Fruit fly (Drosophila melanogaster) whole organism, embryonic: ENCODE data around the gene CG8128.

Experiments used
- Adf1 ChIP-seq: fragments of 200-800 bp; sonication (Bioruptor generic); IDR thresholded peaks from 2 replicates; pipeline ENCODE4 v1.3.6; 2022; ENCODE audit warnings: missing biosample characterization, missing genetic modification characterization
- Awh ChIP-seq: fragments of 200-800 bp; sonication (Bioruptor generic); IDR thresholded peaks from 2 replicates; pipeline ENCODE4, ENCODE4 v1.3.6; 2022; ENCODE audit warnings: missing biosample characterization, missing genetic modification characterization
- B-H1 ChIP-seq: fragments of 200-800 bp; sonication (Bioruptor generic); IDR thresholded peaks from 3 replicates; pipeline ENCODE4 v1.3.6; 2022; ENCODE audit warnings: missing biosample characterization, missing genetic modification characterization
- CG10209 ChIP-seq: fragments of 200-800 bp; sonication (Bioruptor generic); optimal IDR thresholded peaks from 3 replicates; lab custom pipeline; 2017; ENCODE audit warnings: missing biosample characterization, mild to moderate bottlenecking, missing genetic modification characterization, missing genetic modification reagents
- CG10366 ChIP-seq: fragments of 200-800 bp; sonication (Bioruptor generic); IDR thresholded peaks from 2 replicates; pipeline ENCODE4 v1.3.6; 2022; ENCODE audit warnings: missing biosample characterization, missing genetic modification characterization
- CG10959 ChIP-seq: fragments of 200-800 bp; sonication (Bioruptor generic); IDR thresholded peaks from 2 replicates; pipeline ENCODE4 v1.3.6; 2022; ENCODE audit warnings: missing biosample characterization, missing genetic modification characterization
- CG14710 ChIP-seq: fragments of 200-800 bp; sonication (Bioruptor generic); optimal IDR thresholded peaks from 3 replicates; lab custom pipeline; 2019; ENCODE audit warnings: missing biosample characterization, mild to moderate bottlenecking, missing genetic modification characterization, moderate library complexity
- CG14965 ChIP-seq: fragments of 200-800 bp; sonication (Bioruptor generic); optimal IDR thresholded peaks from 2 replicates; lab custom pipeline; 2016; ENCODE audit warnings: missing biosample characterization, missing genetic modification characterization, borderline replicate concordance
- CG16779 ChIP-seq: fragments of 200-800 bp; sonication (Bioruptor generic); IDR thresholded peaks from 2 replicates; pipeline ENCODE4 v1.3.6; 2022; ENCODE audit warnings: missing biosample characterization, missing genetic modification characterization
- CG16813 ChIP-seq: fragments of 200-800 bp; sonication (Bioruptor generic); IDR thresholded peaks from 3 replicates; pipeline ENCODE4 v1.3.6; 2022; ENCODE audit warnings: missing biosample characterization, missing genetic modification characterization; ENCODE audit not compliant: partially characterized antibody
- CG17359 ChIP-seq: fragments of 200-800 bp; sonication (Bioruptor generic); optimal IDR thresholded peaks from 3 replicates; lab custom pipeline; 2018; ENCODE audit warnings: missing biosample characterization, mild to moderate bottlenecking, missing genetic modification characterization, moderate library complexity
- CG18476 ChIP-seq: fragments of 200-800 bp; sonication (Bioruptor generic); optimal IDR thresholded peaks from 2 replicates; lab custom pipeline; 2016; ENCODE audit warnings: missing biosample characterization, mild to moderate bottlenecking, missing genetic modification characterization
- CG3407 ChIP-seq: fragments of 200-800 bp; sonication (Bioruptor generic); optimal IDR thresholded peaks from 2 replicates; lab custom pipeline; 2018; ENCODE audit warnings: missing biosample characterization, mild to moderate bottlenecking, missing genetic modification characterization
- CG6254 ChIP-seq: fragments of 200-800 bp; sonication (Bioruptor generic); optimal IDR thresholded peaks from 3 replicates; lab custom pipeline; 2017; ENCODE audit warnings: mild to moderate bottlenecking, missing biosample characterization, missing genetic modification reagents, missing genetic modification characterization
- CG7745 ChIP-seq: fragments of 200-800 bp; sonication (Bioruptor generic); optimal IDR thresholded peaks from 2 replicates; lab custom pipeline; 2018; ENCODE audit warnings: missing biosample characterization, mild to moderate bottlenecking, missing genetic modification characterization, moderate library complexity
- CG7987 ChIP-seq: fragments of 200-800 bp; sonication (Bioruptor generic); optimal IDR thresholded peaks from 2 replicates; lab custom pipeline; 2018; ENCODE audit warnings: missing biosample characterization, mild to moderate bottlenecking, missing genetic modification characterization, moderate library complexity
- CG8765 ChIP-seq: fragments of 200-800 bp; sonication (Bioruptor generic); IDR thresholded peaks from 2 replicates; pipeline ENCODE4 v1.3.6; 2022; ENCODE audit warnings: missing biosample characterization, missing genetic modification characterization
- Drgx ChIP-seq: fragments of 200-800 bp; sonication (Bioruptor generic); IDR thresholded peaks from 2 replicates; pipeline ENCODE4 v1.3.6; 2022; ENCODE audit warnings: missing biosample characterization, missing genetic modification characterization
- E2f1 ChIP-seq: fragments of 200-800 bp; sonication (Bioruptor generic); IDR thresholded peaks from 2 replicates; pipeline ENCODE4 v1.3.6; 2022; ENCODE audit warnings: missing biosample characterization, missing genetic modification characterization
- Hand ChIP-seq: fragments of 200-800 bp; sonication (Bioruptor generic); optimal IDR thresholded peaks from 2 replicates; lab custom pipeline; 2017; ENCODE audit warnings: mild to moderate bottlenecking, missing biosample characterization, missing genetic modification reagents, missing genetic modification characterization
- Jarid2 ChIP-seq: fragments of 200-800 bp; sonication (Bioruptor generic); optimal IDR thresholded peaks from 3 replicates; lab custom pipeline; 2017; ENCODE audit warnings: mild to moderate bottlenecking, missing biosample characterization, missing genetic modification reagents, missing genetic modification characterization
- Mes4 ChIP-seq: fragments of 200-800 bp; sonication (Bioruptor generic); optimal IDR thresholded peaks from 2 replicates; lab custom pipeline; 2016; ENCODE audit warnings: missing biosample characterization, missing genetic modification characterization
- Myb ChIP-seq: fragments of 200-800 bp; sonication (Bioruptor generic); optimal IDR thresholded peaks from 2 replicates; lab custom pipeline; 2016; ENCODE audit warnings: missing biosample characterization, missing genetic modification characterization
- Scr ChIP-seq: fragments of 200-800 bp; sonication (Bioruptor generic); IDR thresholded peaks from 2 replicates; pipeline ENCODE4 v1.3.6; 2022; ENCODE audit warnings: missing biosample characterization, missing genetic modification characterization; ENCODE audit not compliant: partially characterized antibody
- TFAM ChIP-seq: fragments of 200-800 bp; sonication (Bioruptor generic); optimal IDR thresholded peaks from 2 replicates; lab custom pipeline; 2017; ENCODE audit warnings: missing biosample characterization, missing genetic modification characterization, inconsistent platforms
- Taf1 ChIP-seq: fragments of 200-800 bp; sonication (Bioruptor generic); IDR thresholded peaks from 2 replicates; pipeline ENCODE4 v1.3.6; 2022; ENCODE audit warnings: missing biosample characterization, missing genetic modification characterization
- cad ChIP-seq: fragments of >200 bp; optimal IDR thresholded peaks from 2 replicates; lab custom pipeline; 2017; ENCODE audit warnings: missing biosample characterization, missing genetic modification characterization
- dati ChIP-seq: fragments of 200-800 bp; sonication (Bioruptor generic); IDR thresholded peaks from 2 replicates; pipeline ENCODE4 v1.3.6; 2022; ENCODE audit warnings: missing biosample characterization, missing genetic modification characterization
- disco-r ChIP-seq: fragments of 200-800 bp; sonication (Bioruptor generic); optimal IDR thresholded peaks from 2 replicates; lab custom pipeline; 2016; ENCODE audit warnings: missing biosample characterization, missing genetic modification characterization
- ftz-f1 ChIP-seq: fragments of 200-800 bp; sonication (Bioruptor generic); optimal IDR thresholded peaks from 2 replicates; lab custom pipeline; 2016; ENCODE audit warnings: missing biosample characterization, missing genetic modification characterization
- gem ChIP-seq: fragments of 200-800 bp; sonication (Bioruptor generic); optimal IDR thresholded peaks from 2 replicates; lab custom pipeline; 2019; ENCODE audit warnings: missing biosample characterization, mild to moderate bottlenecking, missing genetic modification characterization, moderate library complexity
- gro ChIP-seq: fragments of 200-800 bp; sonication (Bioruptor generic); optimal IDR thresholded peaks from 2 replicates; lab custom pipeline; 2016; ENCODE audit warnings: missing biosample characterization, missing genetic modification characterization
- gt ChIP-seq: fragments of 200-800 bp; sonication (Bioruptor generic); IDR thresholded peaks from 2 replicates; pipeline ENCODE4 v1.3.6; 2022; ENCODE audit warnings: missing biosample characterization, missing genetic modification characterization
- h ChIP-seq: fragments of >200 bp; optimal IDR thresholded peaks from 2 replicates; lab custom pipeline; 2017
- ham ChIP-seq: fragments of 200-800 bp; sonication (Bioruptor generic); IDR thresholded peaks from 2 replicates; pipeline ENCODE4 v1.3.6; 2022; ENCODE audit warnings: missing biosample characterization, missing genetic modification characterization
- insv ChIP-seq, 2 experiments: fragments of 200-800 bp; sonication (Bioruptor generic); optimal IDR thresholded peaks; 3 replicates each; lab custom pipeline; 2016 to 2018; ENCODE audit warnings: missing biosample characterization in 2 of 2, missing genetic modification characterization in 2 of 2
- kni ChIP-seq: fragments of 200-800 bp; sonication (Bioruptor generic); optimal IDR thresholded peaks from 3 replicates; lab custom pipeline; 2017; ENCODE audit warnings: mild to moderate bottlenecking, missing biosample characterization, missing genetic modification reagents, missing genetic modification characterization
- lilli ChIP-seq: fragments of 200-800 bp; sonication (Bioruptor generic); optimal IDR thresholded peaks from 3 replicates; lab custom pipeline; 2016; ENCODE audit warnings: missing biosample characterization, missing genetic modification characterization
- lola ChIP-seq, 3 experiments: fragments of >200 bp in 2 of 3; fragments of 200-800 bp in 1 of 3; sonication (Bioruptor generic) in 1 of 3; optimal IDR thresholded peaks; 2 replicates each; lab custom pipeline; 2017 to 2019; ENCODE audit warnings: missing biosample characterization in 3 of 3, missing genetic modification characterization in 3 of 3, mild to moderate bottlenecking in 1 of 3, moderate library complexity in 1 of 3
- oc ChIP-seq: fragments of 200-800 bp; sonication (Bioruptor generic); optimal IDR thresholded peaks from 2 replicates; lab custom pipeline; 2018; ENCODE audit warnings: missing biosample characterization, mild to moderate bottlenecking, missing genetic modification characterization, moderate library complexity
- pita ChIP-seq: fragments of 200-800 bp; sonication (Bioruptor generic); optimal IDR thresholded peaks from 2 replicates; lab custom pipeline; 2017; ENCODE audit warnings: missing biosample characterization, mild to moderate bottlenecking, missing genetic modification characterization
- pnt ChIP-seq: fragments of 200-800 bp; sonication (Bioruptor generic); optimal IDR thresholded peaks from 3 replicates; lab custom pipeline; 2016; ENCODE audit warnings: missing biosample characterization, missing genetic modification characterization
- prd ChIP-seq, 3 experiments: fragments of >200 bp in 2 of 3; fragments of 200-800 bp in 1 of 3; sonication (Bioruptor generic) in 1 of 3; optimal IDR thresholded peaks in 2 of 3; IDR thresholded peaks in 1 of 3; 2 replicates in 2 of 3; 3 replicates in 1 of 3; pipeline versions ENCODE4 v1.3.6 to Lab custom; 2017 to 2022; ENCODE audit warnings: missing biosample characterization in 1 of 3, missing genetic modification characterization in 1 of 3
- ro ChIP-seq: fragments of 200-800 bp; sonication (Bioruptor generic); IDR thresholded peaks from 2 replicates; pipeline ENCODE4 v1.3.6; 2022; ENCODE audit warnings: missing biosample characterization, missing genetic modification characterization
- row ChIP-seq: fragments of 200-800 bp; sonication (Bioruptor generic); IDR thresholded peaks from 3 replicates; pipeline ENCODE4 v1.3.6; 2022; ENCODE audit warnings: missing biosample characterization, missing genetic modification characterization
- sc ChIP-seq, 3 experiments: fragments of >200 bp in 2 of 3; fragments of 200-800 bp in 1 of 3; sonication (Bioruptor generic) in 1 of 3; optimal IDR thresholded peaks; 2 replicates in 2 of 3; 3 replicates in 1 of 3; lab custom pipeline; 2017; ENCODE audit warnings: mild to moderate bottlenecking in 1 of 3, missing biosample characterization in 1 of 3, missing genetic modification characterization in 1 of 3, missing genetic modification reagents in 1 of 3
- sug ChIP-seq: fragments of 200-800 bp; optimal IDR thresholded peaks from 2 replicates; lab custom pipeline; 2019; ENCODE audit warnings: missing biosample characterization, mild to moderate bottlenecking, missing genetic modification characterization, moderate library complexity
- tap ChIP-seq: fragments of 200-800 bp; optimal IDR thresholded peaks from 3 replicates; lab custom pipeline; 2019; ENCODE audit warnings: missing biosample characterization, mild to moderate bottlenecking, missing genetic modification characterization, moderate library complexity
- toy ChIP-seq: fragments of 200-800 bp; sonication (Bioruptor generic); IDR thresholded peaks from 2 replicates; pipeline ENCODE4 v1.3.6; 2022; ENCODE audit warnings: missing biosample characterization, missing genetic modification characterization

CG8128 gene

dm6 chrX:15738890-15739550, 41.7 kb downstream of the CG8128 start, which contains the start of the genes CG11679 and CG8206 (continued):
- TF ChIP-seq ro (GFP tag; lab: Robert Waterston, UW), result no peak
- TF ChIP-seq oc (tag; lab: Kevin White, UChicago), result no peak
- no peak for TF ChIP-seq B-H1 (GFP tag; lab: Robert Waterston, UW)
- TF ChIP-seq Scr (GFP tag; lab: Robert Waterston, UW), result peak; percentile 54
- TF ChIP-seq CG14965 (GFP tag; lab: Kevin White, UChicago), result no peak
- no peak for TF ChIP-seq CG17359 (tag; lab: Kevin White, UChicago)
- no peak for TF ChIP-seq CG7987 (GFP tag; lab: Kevin White, UChicago)
- TF ChIP-seq Hand (GFP tag; lab: Kevin White, UChicago), result no peak
- TF ChIP-seq h (lab: Kevin White, UChicago), result no peak
- no peak for TF ChIP-seq E2f1 (GFP tag; lab: Robert Waterston, UW)
- peak in 1 of 2 experiments; percentile 33 for TF ChIP-seq insv (GFP tag; optimal IDR thresholded peaks at IDR 0.05; lab: Kevin White, UChicago)
- TF ChIP-seq CG6254 (GFP tag; lab: Kevin White, UChicago), result no peak
- no peak for TF ChIP-seq cad
- no peak for TF ChIP-seq CG8765 (GFP tag; lab: Robert Waterston, UW)
- no peak for TF ChIP-seq prd (optimal IDR thresholded peaks at IDR 0.05; lab: Kevin White, UChicago)
- TF ChIP-seq prd (GFP tag; IDR thresholded peaks at IDR 0.05; lab: Robert Waterston, UW), result peak; percentile 47; the same call in 1 of the 3 replicates
- TF ChIP-seq Adf1, result no peak
- TF ChIP-seq Taf1 (GFP tag; lab: Robert Waterston, UW), result no peak
- no peak for TF ChIP-seq gt
- peak; percentile 53 for TF ChIP-seq gem (tag; lab: Kevin White, UChicago)
- TF ChIP-seq CG16779 (GFP tag; lab: Robert Waterston, UW), result no peak
- no peak for TF ChIP-seq disco-r (GFP tag; lab: Kevin White, UChicago)
- no peak for TF ChIP-seq ftz-f1
- TF ChIP-seq row, result peak; percentile 89
- no peak for TF ChIP-seq CG18476 (GFP tag; lab: Kevin White, UChicago)
- TF ChIP-seq pita (GFP tag; lab: Kevin White, UChicago), result no peak
- no peak for TF ChIP-seq CG10366 (GFP tag; lab: Robert Waterston, UW)
- TF ChIP-seq Awh (GFP tag; lab: Robert Waterston, UW), result no peak
- no peak for TF ChIP-seq Jarid2 (GFP tag; lab: Kevin White, UChicago)
- TF ChIP-seq gro, result peak; percentile 34
- TF ChIP-seq CG16813, result peak; percentile 39; the same call in 2 of the 3 replicates
- TF ChIP-seq CG3407 (GFP tag; lab: Kevin White, UChicago), result no peak
- peak; percentile 16 for TF ChIP-seq CG10209 (GFP tag; lab: Kevin White, UChicago)
- TF ChIP-seq lola (GFP tag; optimal IDR thresholded peaks at IDR 0.05; lab: Kevin White, UChicago), result peak in 1 of 3 experiments; percentile 27
- no peak for TF ChIP-seq ham
- TF ChIP-seq Drgx, result no peak
- TF ChIP-seq tap (tag; lab: Kevin White, UChicago), result no peak
- no peak for TF ChIP-seq Mes4 (GFP tag; lab: Kevin White, UChicago)
- peak; percentile 71 for TF ChIP-seq sug
- TF ChIP-seq lilli (GFP tag; lab: Kevin White, UChicago), result peak; percentile 60
- TF ChIP-seq dati (GFP tag; lab: Robert Waterston, UW), result no peak
- peak; percentile 44 for TF ChIP-seq pnt
- TF ChIP-seq CG14710 (tag; lab: Kevin White, UChicago), result peak; percentile 46
- no peak for TF ChIP-seq CG10959
- TF ChIP-seq sc (optimal IDR thresholded peaks at IDR 0.05; lab: Kevin White, UChicago), result no peak
- no peak for TF ChIP-seq sc (GFP tag; optimal IDR thresholded peaks at IDR 0.05; lab: Kevin White, UChicago)
- no peak for TF ChIP-seq TFAM (GFP tag; lab: Kevin White, UChicago)
- peak; percentile 87 for TF ChIP-seq kni (GFP tag; lab: Kevin White, UChicago)
- no peak for TF ChIP-seq CG7745 (tag; lab: Kevin White, UChicago)
- no peak for TF ChIP-seq toy
- TF ChIP-seq Myb (GFP tag; lab: Kevin White, UChicago), result peak; percentile 83
